Worm (Caenorhabditis elegans) whole organism, young adult: ENCODE measurements around the gene comt-3.

Experiments
- B0261.1 ChIP-seq: sonication (generic microtip); optimal IDR thresholded peaks from 2 replicates; lab custom pipeline; 2016; ENCODE audit warnings: mild to moderate bottlenecking, missing genetic modification characterization, moderate library complexity, missing compliant biosample characterization
- dpff-1 ChIP-seq: sonication (generic microtip); optimal IDR thresholded peaks from 2 replicates; lab custom pipeline; 2017; ENCODE audit warnings: mild to moderate bottlenecking, missing genetic modification characterization, missing compliant biosample characterization
- egrh-3 ChIP-seq: fragments of 200-800 bp; sonication (Bioruptor generic); IDR thresholded peaks from 2 replicates; pipeline ENCODE4 v1.3.6; 2022; ENCODE audit warnings: missing genetic modification reagents, missing genetic modification characterization, missing compliant biosample characterization
- lin-26 ChIP-seq: fragments of 200-800 bp; sonication (Bioruptor generic); IDR thresholded peaks from 2 replicates; pipeline ENCODE4 v1.3.6; 2022; ENCODE audit warnings: missing genetic modification reagents, missing genetic modification characterization, missing compliant biosample characterization
- lsl-1 ChIP-seq: fragments of 200-800 bp; sonication (Bioruptor generic); optimal IDR thresholded peaks from 2 replicates; lab custom pipeline; 2018; ENCODE audit warnings: mild to moderate bottlenecking, missing genetic modification characterization, moderate library complexity, missing compliant biosample characterization
- madf-10 ChIP-seq: sonication (generic microtip); optimal IDR thresholded peaks from 2 replicates; lab custom pipeline; 2016; ENCODE audit warnings: mild to moderate bottlenecking, missing genetic modification characterization, missing compliant biosample characterization
- nhr-80 ChIP-seq: sonication (generic microtip); optimal IDR thresholded peaks from 2 replicates; lab custom pipeline; 2016; ENCODE audit warnings: missing genetic modification characterization, missing compliant biosample characterization
- snpc-3.4 ChIP-seq: sonication (generic microtip); optimal IDR thresholded peaks from 2 replicates; lab custom pipeline; 2017; ENCODE audit warnings: missing genetic modification characterization, mild to moderate bottlenecking, missing compliant biosample characterization, antibody characterized with exemption, moderate library complexity, missing genotype, missing genetic modification reagents
- ztf-6 ChIP-seq: fragments of 200-800 bp; sonication (Bioruptor generic); IDR thresholded peaks from 2 replicates; pipeline ENCODE4 v1.3.6; 2022; ENCODE audit warnings: missing genetic modification reagents, missing genetic modification characterization, missing compliant biosample characterization

The comt-3 gene

ce11 chrV:2109295-2109694 is 52.0 kb downstream of the comt-3 start, which contains the start of gene ckb-4:
Gene ckb-4, minus strand, starts transcription at chrV:2109434.
- TF ChIP-seq lin-26 (GFP tag; lab: Robert Waterston, UW) = no peak
- TF ChIP-seq egrh-3 (GFP tag; lab: Robert Waterston, UW) = no peak
- peak; percentile 22 for TF ChIP-seq nhr-80 (tag; lab: Kevin White, UChicago)
- TF ChIP-seq B0261.1 (tag; lab: Kevin White, UChicago) = no peak

ce11 chrV:2110368-2110767 is 53.0 kb downstream of the comt-3 start, which contains the start of gene F22F7.3:
Gene F22F7.3, plus strand, starts transcription at chrV:2110668.
- TF ChIP-seq ztf-6 (GFP tag; lab: Robert Waterston, UW) = no peak
- no peak for TF ChIP-seq lsl-1 (GFP tag; lab: Kevin White, UChicago)
- TF ChIP-seq snpc-3.4 (tag; lab: Kevin White, UChicago) = no peak
- no peak for TF ChIP-seq dpff-1 (tag; lab: Kevin White, UChicago)
- TF ChIP-seq madf-10 (tag; lab: Kevin White, UChicago) = no peak
- TF ChIP-seq, all 124 proteins: peak for 0
